Worm (Caenorhabditis elegans) whole organism, L4 larva: ENCODE measurements around the gene txdc-17.
"Not testable (repeated sequence)": the region's sequence is repeated elsewhere in the genome, so short reads cannot be mapped to it uniquely, and the experiment has no call there.

ENCODE experiments used
- D1046.2 ChIP-seq: fragments of 200-800 bp; sonication (Bioruptor generic); IDR thresholded peaks from 2 replicates; pipeline ENCODE4 v1.3.6; 2022; ENCODE audit warnings: missing genetic modification characterization, missing compliant biosample characterization
- F10B5.3 ChIP-seq: sonication (generic microtip); optimal IDR thresholded peaks from 2 replicates; lab custom pipeline; 2016; ENCODE audit warnings: mild to moderate bottlenecking, missing genetic modification characterization, missing compliant biosample characterization
- F44E2.7 ChIP-seq: fragments of 200-800 bp; sonication (Bioruptor generic); IDR thresholded peaks from 2 replicates; pipeline ENCODE4 v2.1.2; 2022; ENCODE audit warnings: missing genetic modification characterization, missing compliant biosample characterization
- F49E8.2 ChIP-seq: sonication (generic microtip); optimal IDR thresholded peaks from 2 replicates; lab custom pipeline; 2016; ENCODE audit warnings: missing compliant biosample characterization, mild to moderate bottlenecking, missing genetic modification characterization, borderline replicate concordance
- T26A8.4 ChIP-seq: fragments of 200-800 bp; sonication (Bioruptor generic); IDR thresholded peaks from 2 replicates; pipeline ENCODE4 v1.3.6; 2022; ENCODE audit warnings: missing genetic modification characterization, missing compliant biosample characterization
- Y48G9A.11 ChIP-seq: fragments of 200-800 bp; sonication (Bioruptor generic); IDR thresholded peaks from 2 replicates; pipeline ENCODE4 v1.3.6; 2022; ENCODE audit warnings: missing genetic modification reagents, missing genetic modification characterization, missing compliant biosample characterization
- Y5F2A.4 ChIP-seq: fragments of 200-800 bp; sonication (Bioruptor generic); optimal IDR thresholded peaks from 2 replicates; lab custom pipeline; 2018; ENCODE audit warnings: mild to moderate bottlenecking, missing genetic modification characterization, missing compliant biosample characterization
- aha-1 ChIP-seq: fragments of 150-350 bp; peaks from one replicate; lab custom pipeline; 2014; ENCODE audit warnings: missing biosample characterization, missing genetic modification characterization
- arid-1 ChIP-seq: fragments of 200-800 bp; sonication (Bioruptor generic); conservative IDR thresholded peaks from 2 replicates; pipeline ENCODE4 v1.3.6; 2022; ENCODE audit warnings: missing genetic modification reagents, missing genetic modification characterization, missing compliant biosample characterization
- attf-4 ChIP-seq: sonication (generic microtip); optimal IDR thresholded peaks from 3 replicates; lab custom pipeline; 2017; ENCODE audit warnings: missing biosample characterization, missing genetic modification characterization
- ceh-20 ChIP-seq: fragments of 200-800 bp; sonication (Bioruptor generic); IDR thresholded peaks from 2 replicates; pipeline ENCODE4 v1.3.6; 2022; ENCODE audit warnings: missing genetic modification reagents, missing genetic modification characterization, missing compliant biosample characterization
- ceh-28 ChIP-seq: fragments of 150-350 bp; optimal IDR thresholded peaks from 2 replicates; lab custom pipeline; 2014; ENCODE audit warnings: missing biosample characterization, missing genetic modification reagents, missing genetic modification characterization
- ceh-32 ChIP-seq: sonication (generic microtip); optimal IDR thresholded peaks from 2 replicates; lab custom pipeline; 2016; ENCODE audit warnings: mild to moderate bottlenecking, missing genetic modification characterization, missing compliant biosample characterization; ENCODE audit not compliant: poor library complexity
- ceh-44 ChIP-seq: fragments of 200-800 bp; sonication (Bioruptor generic); IDR thresholded peaks from 2 replicates; pipeline ENCODE4 v1.3.6; 2022; ENCODE audit warnings: missing genetic modification reagents, missing genetic modification characterization, missing compliant biosample characterization
- ceh-82 ChIP-seq: sonication (generic microtip); optimal IDR thresholded peaks from 2 replicates; lab custom pipeline; 2017; ENCODE audit warnings: missing biosample characterization, missing genetic modification characterization
- ctbp-1 ChIP-seq: fragments of 200-800 bp; sonication (Bioruptor generic); IDR thresholded peaks from 2 replicates; pipeline ENCODE4 v1.3.6; 2022; ENCODE audit warnings: missing genetic modification reagents, missing genetic modification characterization, missing compliant biosample characterization
- daf-16 ChIP-seq, 3 experiments: sonication (generic microtip); optimal IDR thresholded peaks; 2 replicates each; lab custom pipeline; 2016 to 2017; ENCODE audit warnings: missing genetic modification characterization in 3 of 3, missing genetic modification reagents in 3 of 3, mild to moderate bottlenecking in 2 of 3, missing compliant biosample characterization in 2 of 3, missing biosample characterization in 1 of 3, moderate library complexity in 1 of 3
- daf-8 ChIP-seq: fragments of 200-800 bp; sonication (Bioruptor generic); IDR thresholded peaks from 2 replicates; pipeline ENCODE4 v1.3.6; 2022; ENCODE audit warnings: missing genetic modification characterization, missing compliant biosample characterization
- egl-43 ChIP-seq: fragments of 200-800 bp; sonication (Bioruptor generic); IDR thresholded peaks from 2 replicates; pipeline ENCODE4 v1.3.6; 2022; ENCODE audit warnings: missing genetic modification reagents, missing genetic modification characterization, missing compliant biosample characterization
- hlh-11 ChIP-seq: fragments of 200-800 bp; sonication (Bioruptor generic); optimal IDR thresholded peaks from 2 replicates; lab custom pipeline; 2018; ENCODE audit warnings: mild to moderate bottlenecking, missing genetic modification characterization, missing compliant biosample characterization
- lin-1 ChIP-seq: fragments of 200-800 bp; sonication (Bioruptor generic); IDR thresholded peaks from 2 replicates; pipeline ENCODE4 v1.3.6; 2022; ENCODE audit warnings: missing genetic modification reagents, missing genetic modification characterization, missing compliant biosample characterization
- lin-15B ChIP-seq: fragments of 150-350 bp; sonication (generic microtip); optimal IDR thresholded peaks from 3 replicates; lab custom pipeline; 2014; ENCODE audit warnings: missing biosample characterization, missing genetic modification characterization
- lir-3 ChIP-seq: sonication (generic microtip); optimal IDR thresholded peaks from 2 replicates; lab custom pipeline; 2016; ENCODE audit warnings: mild to moderate bottlenecking, missing genetic modification characterization, missing compliant biosample characterization
- lsy-2 ChIP-seq, 2 experiments: fragments of 150-350 bp in 1 of 2; sonication (generic microtip) in 1 of 2; optimal IDR thresholded peaks; 2 replicates each; lab custom pipeline; 2014 to 2017; ENCODE audit warnings: missing biosample characterization in 2 of 2, missing genetic modification characterization in 2 of 2
- madf-5 ChIP-seq, 2 experiments: fragments of 200-800 bp; sonication (Bioruptor generic); IDR thresholded peaks; 2 replicates each; pipeline ENCODE4 v1.3.6; 2022; ENCODE audit warnings: missing compliant biosample characterization in 2 of 2, missing genetic modification characterization in 2 of 2
- mxl-3 ChIP-seq: fragments of 200-800 bp; sonication (Bioruptor generic); optimal IDR thresholded peaks from 2 replicates; lab custom pipeline; 2018; ENCODE audit warnings: mild to moderate bottlenecking, missing genetic modification characterization, missing compliant biosample characterization
- nhr-25 ChIP-seq: sonication (generic microtip); optimal IDR thresholded peaks from 2 replicates; lab custom pipeline; 2017; ENCODE audit warnings: missing genetic modification characterization, mild to moderate bottlenecking, missing compliant biosample characterization, antibody characterized with exemption, moderate library complexity, borderline replicate concordance; ENCODE audit not compliant: insufficient read depth
- nhr-28 ChIP-seq: fragments of 150-350 bp; optimal IDR thresholded peaks from 2 replicates; lab custom pipeline; 2014; ENCODE audit warnings: missing biosample characterization, missing genetic modification characterization
- nhr-6 ChIP-seq: fragments of 150-350 bp; optimal IDR thresholded peaks from 2 replicates; lab custom pipeline; 2014; ENCODE audit warnings: missing biosample characterization, missing genetic modification characterization
- nhr-77 ChIP-seq: fragments of 150-350 bp; optimal IDR thresholded peaks from 2 replicates; lab custom pipeline; 2014; ENCODE audit warnings: missing biosample characterization, missing genetic modification characterization
- pha-4 ChIP-seq, 2 experiments: fragments of 150-350 bp in 1 of 2; fragments of 200-800 bp in 1 of 2; sonication (Bioruptor generic) in 1 of 2; IDR thresholded peaks in 1 of 2; optimal IDR thresholded peaks in 1 of 2; 2 replicates each; pipeline versions ENCODE4 v1.3.6 to Lab custom; 2014 to 2022; ENCODE audit warnings: missing genetic modification characterization in 2 of 2, missing genetic modification reagents in 2 of 2, missing biosample characterization in 1 of 2, missing compliant biosample characterization in 1 of 2
- php-3 ChIP-seq: fragments of 200-800 bp; sonication (Bioruptor generic); IDR thresholded peaks from 2 replicates; pipeline ENCODE4 v1.3.6; 2022; ENCODE audit warnings: missing genetic modification reagents, missing genetic modification characterization, missing compliant biosample characterization
- pqm-1 ChIP-seq: sonication (generic microtip); optimal IDR thresholded peaks from 2 replicates; lab custom pipeline; 2017; ENCODE audit warnings: missing biosample characterization, missing genetic modification characterization
- rbr-2 ChIP-seq: sonication (generic microtip); optimal IDR thresholded peaks from 2 replicates; lab custom pipeline; 2016; ENCODE audit warnings: missing genotype, missing genetic modification characterization, missing compliant biosample characterization
- skn-1 ChIP-seq: fragments of 150-350 bp; optimal IDR thresholded peaks from 2 replicates; lab custom pipeline; 2014; ENCODE audit warnings: missing biosample characterization, missing genetic modification characterization
- unc-62 ChIP-seq, 3 experiments: fragments of 150-350 bp in 1 of 3; sonication (generic microtip); optimal IDR thresholded peaks in 2 of 3; peaks in 1 of 3; 1 replicate in 1 of 3; 2 replicates in 2 of 3; lab custom pipeline; 2014 to 2017; ENCODE audit warnings: missing biosample characterization in 3 of 3, missing genetic modification characterization in 3 of 3, missing genetic modification reagents in 3 of 3, missing genotype in 1 of 3
- zip-11 ChIP-seq: fragments of 200-800 bp; sonication (Bioruptor generic); IDR thresholded peaks from 2 replicates; pipeline ENCODE4 v1.3.6; 2022; ENCODE audit warnings: missing genetic modification characterization, missing compliant biosample characterization
- ztf-7 ChIP-seq: fragments of 150-350 bp; optimal IDR thresholded peaks from 2 replicates; lab custom pipeline; 2014; ENCODE audit warnings: missing biosample characterization, missing genetic modification characterization

txdc-17 gene

DNA sequence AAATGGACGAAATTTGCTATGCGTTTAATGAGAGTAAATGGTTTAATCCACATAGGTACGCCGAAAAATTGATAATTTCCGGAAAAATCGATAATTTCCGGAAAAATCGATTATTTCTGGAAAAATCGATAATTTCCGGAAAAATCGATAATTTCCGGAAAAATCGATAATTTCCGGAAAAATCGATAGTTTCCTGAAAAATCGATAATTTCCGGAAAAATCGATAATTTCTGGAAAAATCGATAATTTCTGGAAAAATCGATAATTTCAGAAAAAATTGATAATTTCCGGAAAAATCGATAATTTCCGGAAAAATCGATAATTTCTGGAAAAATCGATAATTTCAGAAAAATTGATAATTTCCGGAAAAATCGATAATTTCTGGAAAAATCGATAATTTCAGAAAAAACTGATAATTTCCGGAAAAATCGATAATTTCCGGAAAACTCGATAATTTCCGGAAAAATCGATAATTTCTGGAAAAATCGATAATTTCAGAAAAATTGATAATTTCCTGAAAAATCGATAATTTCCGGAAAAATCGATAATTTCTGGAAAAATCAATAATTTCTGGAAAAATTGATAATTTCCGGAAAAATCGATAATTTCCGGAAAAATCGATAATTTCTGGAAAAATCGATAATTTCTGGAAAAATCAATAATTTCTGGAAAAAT lies 2.4 kb downstream of the txdc-17 start:
- peak; percentile 39; the same call in 1 of the 2 replicates for TF ChIP-seq F44E2.7 (GFP tag; lab: Robert Waterston, UW)
- peak; percentile 81 for TF ChIP-seq ceh-28

DNA sequence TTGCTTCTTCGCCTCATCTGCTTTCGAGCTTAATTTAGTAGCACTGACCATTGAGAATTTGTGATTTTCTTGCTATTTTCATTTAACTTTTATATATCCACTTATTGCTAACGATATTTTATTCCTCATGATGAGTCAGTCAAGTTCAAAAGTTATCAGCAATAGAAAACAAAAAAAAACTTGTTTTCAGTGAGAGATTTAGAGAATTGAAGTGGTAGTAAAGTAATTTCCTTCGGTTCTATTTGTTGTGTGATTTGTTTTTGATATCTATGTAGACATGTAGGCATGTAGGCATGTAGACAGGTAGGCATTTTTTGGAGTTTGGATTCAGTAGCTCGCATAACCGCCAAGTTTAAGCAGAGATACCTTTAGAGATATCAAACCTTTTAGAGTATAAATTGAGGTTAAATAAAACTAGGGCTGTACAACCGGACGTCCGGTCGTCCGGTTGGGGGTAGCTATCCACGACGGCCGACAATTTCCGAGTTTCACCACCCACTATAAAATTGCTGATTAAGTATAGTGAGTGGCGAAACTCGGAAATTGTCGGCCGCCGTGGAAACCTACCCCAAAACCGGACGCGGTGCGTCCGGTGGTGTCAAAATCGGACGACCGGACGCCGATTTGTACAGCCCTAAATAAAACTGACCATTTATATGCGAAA lies 6.5 kb downstream of the txdc-17 start, which contains the start of gene Y71H2AR.2:
TSS of gene Y71H2AR.2 (minus strand) at position 51 of the 664 bp plus-strand sequence.
- TF ChIP-seq aha-1 (tag; lab: Kevin White, UChicago) (peak; percentile 91), lsy-2 (tag; optimal IDR thresholded peaks at IDR 0.05; lab: Kevin White, UChicago) (no peak)

- TF ChIP-seq skn-1 (no peak), F49E8.2 (tag; lab: Kevin White, UChicago) (no peak), F44E2.7 (GFP tag; lab: Robert Waterston, UW) (no peak), lir-3 (tag; lab: Kevin White, UChicago) (no peak), ceh-20 (GFP tag; lab: Robert Waterston, UW) (peak; percentile 46; the same call in 1 of the 2 replicates), D1046.2 (GFP tag; lab: Robert Waterston, UW) (no peak), egl-43 (GFP tag; lab: Robert Waterston, UW) (no peak), pqm-1 (tag; lab: Kevin White, UChicago) (peak; percentile 92), zip-11 (GFP tag; lab: Robert Waterston, UW) (no peak), ceh-32 (tag; lab: Kevin White, UChicago) (no peak), ceh-82 (tag; lab: Kevin White, UChicago) (no peak), aha-1 (tag; lab: Kevin White, UChicago) (peak; percentile 63), nhr-77 (tag; lab: Kevin White, UChicago) (no peak), Y48G9A.11 (GFP tag; lab: Robert Waterston, UW) (no peak), ceh-44 (GFP tag; lab: Robert Waterston, UW) (no peak), unc-62 (GFP tag; optimal IDR thresholded peaks at IDR 0.05 in 1 of 2; lab: Kevin White, UChicago) (peak in 1 of 2 experiments; percentile 66), unc-62 (tag; optimal IDR thresholded peaks at IDR 0.05; lab: Kevin White, UChicago) (no peak), arid-1 (GFP tag; lab: Robert Waterston, UW) (no peak), nhr-28 (tag; lab: Kevin White, UChicago) (peak; percentile 21), hlh-11 (peak; percentile 5), Y5F2A.4 (no peak), php-3 (GFP tag; lab: Robert Waterston, UW) (0 out of 2 replicates have a peak, but pooled peaks have one; percentile 14)
Measured at ce11 chrIII:2841856-2842373, 7.5 kb downstream of the txdc-17 start, which contains the start of gene H34I24.2. H34I24.2 (plus strand) TSS chrIII:2842044.

- not testable (repeated sequence) for TF ChIP-seq ctbp-1 (GFP tag; lab: Robert Waterston, UW); mxl-3; ztf-7 (tag; lab: Kevin White, UChicago)
Measured at ce11 chrIII:2846747-2847146, 12.3 kb downstream of the txdc-17 start, which contains the start of gene H34I24.1. H34I24.1 (plus strand) TSS chrIII:2847047.

- no peak for TF ChIP-seq pha-4 (GFP tag; IDR thresholded peaks at IDR 0.05; lab: Robert Waterston, UW)
- TF ChIP-seq pha-4 (tag; optimal IDR thresholded peaks at IDR 0.05; lab: Kevin White, UChicago) = no peak
- TF ChIP-seq php-3 (GFP tag; lab: Robert Waterston, UW) = no peak
- no peak for TF ChIP-seq lin-15B (tag; lab: Kevin White, UChicago)
- TF ChIP-seq nhr-6 (tag; lab: Kevin White, UChicago) = no peak
- TF ChIP-seq rbr-2 = no peak
- TF ChIP-seq madf-5 (GFP tag; IDR thresholded peaks at IDR 0.05; lab: Robert Waterston, UW) = no peak
- TF ChIP-seq daf-8 (GFP tag; lab: Robert Waterston, UW) = no peak
- no peak for TF ChIP-seq lin-1 (GFP tag; lab: Robert Waterston, UW)
- TF ChIP-seq hlh-11 = no peak
- no peak for TF ChIP-seq F49E8.2 (tag; lab: Kevin White, UChicago)
- no peak for TF ChIP-seq nhr-25
- TF ChIP-seq F10B5.3 (tag; lab: Kevin White, UChicago) = no peak
- no peak for TF ChIP-seq attf-4 (tag; lab: Kevin White, UChicago)
- TF ChIP-seq arid-1 (GFP tag; lab: Robert Waterston, UW) = no peak
- TF ChIP-seq T26A8.4 (GFP tag; lab: Robert Waterston, UW) = no peak
- TF ChIP-seq daf-16 (GFP tag; optimal IDR thresholded peaks at IDR 0.05; lab: Kevin White, UChicago) = no peak
- no peak for TF ChIP-seq daf-16 (tag; optimal IDR thresholded peaks at IDR 0.05; lab: Kevin White, UChicago)
Measured at ce11 chrIII:2855929-2856328, 21.5 kb downstream of the txdc-17 start, which contains the start of gene F56F11.4. F56F11.4 (plus strand) TSS chrIII:2856229.
